Worm (Caenorhabditis elegans) whole organism, early embryonic: ENCODE measurements around the gene inx-1.

Experiments used
- B0310.2 ChIP-seq: sonication (generic microtip); optimal IDR thresholded peaks from 2 replicates; lab custom pipeline; 2016; ENCODE audit warnings: mild to moderate bottlenecking, missing genetic modification characterization, missing compliant biosample characterization
- F13C5.2 ChIP-seq: sonication (generic microtip); optimal IDR thresholded peaks from 2 replicates; lab custom pipeline; 2017; ENCODE audit warnings: mild to moderate bottlenecking, missing genetic modification characterization, inconsistent platforms, missing compliant biosample characterization
- aly-1 ChIP-seq: sonication (generic microtip); optimal IDR thresholded peaks from 2 replicates; lab custom pipeline; 2016; ENCODE audit warnings: missing genetic modification characterization, missing compliant biosample characterization
- ama-1 ChIP-seq: fragments of 150-350 bp; optimal IDR thresholded peaks from 2 replicates; lab custom pipeline; 2014
- ceh-13 ChIP-seq: fragments of 200-800 bp; sonication (Bioruptor generic); optimal IDR thresholded peaks from 2 replicates; lab custom pipeline; 2018; ENCODE audit warnings: mild to moderate bottlenecking, missing genetic modification characterization, missing compliant biosample characterization
- ceh-36 ChIP-seq: sonication (generic microtip); optimal IDR thresholded peaks from 2 replicates; lab custom pipeline; 2016; ENCODE audit warnings: missing genetic modification characterization, inconsistent platforms, missing compliant biosample characterization
- ets-7 ChIP-seq: sonication (generic microtip); optimal IDR thresholded peaks from 2 replicates; lab custom pipeline; 2016; ENCODE audit warnings: missing genotype, missing genetic modification characterization, missing compliant biosample characterization
- flt-1 ChIP-seq: fragments of 200-800 bp; sonication (Bioruptor generic); IDR thresholded peaks from 2 replicates; pipeline ENCODE4 v1.3.6; 2022; ENCODE audit warnings: missing genetic modification characterization, missing compliant biosample characterization
- hmbx-1 ChIP-seq: sonication (generic microtip); optimal IDR thresholded peaks from 2 replicates; lab custom pipeline; 2016; ENCODE audit warnings: mild to moderate bottlenecking, missing genetic modification characterization, missing compliant biosample characterization
- hmg-4 ChIP-seq: fragments of 200-800 bp; sonication (Bioruptor generic); optimal IDR thresholded peaks from 2 replicates; lab custom pipeline; 2018; ENCODE audit warnings: mild to moderate bottlenecking, missing genetic modification characterization, missing compliant biosample characterization
- hnd-1 ChIP-seq: sonication (generic microtip); optimal IDR thresholded peaks from 2 replicates; lab custom pipeline; 2016; ENCODE audit warnings: missing genetic modification characterization, missing compliant biosample characterization
- pes-1 ChIP-seq: fragments of 200-800 bp; sonication (Bioruptor generic); IDR thresholded peaks from 2 replicates; pipeline ENCODE4 v1.3.6; 2022; ENCODE audit warnings: missing genetic modification reagents, missing genetic modification characterization, missing compliant biosample characterization
- scrt-1 ChIP-seq: fragments of 200-800 bp; sonication (Bioruptor generic); IDR thresholded peaks from 2 replicates; pipeline ENCODE4 v1.3.6; 2022; ENCODE audit warnings: missing genetic modification characterization, missing compliant biosample characterization
- sea-1 ChIP-seq: fragments of 200-800 bp; sonication (Bioruptor generic); conservative IDR thresholded peaks from 2 replicates; pipeline ENCODE4 v1.3.6; 2022; ENCODE audit warnings: missing genetic modification characterization, missing compliant biosample characterization
- tbx-11 ChIP-seq: fragments of 200-800 bp; sonication (Bioruptor generic); IDR thresholded peaks from 2 replicates; pipeline ENCODE4 v1.3.6; 2022; ENCODE audit warnings: missing genetic modification characterization, missing compliant biosample characterization
- tbx-37 ChIP-seq: fragments of 200-800 bp; sonication (Bioruptor generic); conservative IDR thresholded peaks from 2 replicates; pipeline ENCODE4 v1.3.6; 2022; ENCODE audit warnings: missing genetic modification reagents, missing genetic modification characterization, missing compliant biosample characterization
- tra-4 ChIP-seq: sonication (generic microtip); optimal IDR thresholded peaks from 2 replicates; lab custom pipeline; 2017; ENCODE audit warnings: missing genetic modification characterization, missing compliant biosample characterization

The inx-1 gene

ce11 chrX:6905581-6905980, 50.6 kb downstream of the inx-1 start:
- TF ChIP-seq ama-1: no peak
- TF ChIP-seq tbx-11 (GFP tag; lab: Robert Waterston, UW): no peak
- TF ChIP-seq aly-1 (tag; lab: Kevin White, UChicago): no peak
- no peak for TF ChIP-seq B0310.2
- no peak for TF ChIP-seq ets-7 (tag; lab: Kevin White, UChicago)
- no peak for TF ChIP-seq tra-4
- no peak for TF ChIP-seq scrt-1
- TF ChIP-seq sea-1: no peak

DNA sequence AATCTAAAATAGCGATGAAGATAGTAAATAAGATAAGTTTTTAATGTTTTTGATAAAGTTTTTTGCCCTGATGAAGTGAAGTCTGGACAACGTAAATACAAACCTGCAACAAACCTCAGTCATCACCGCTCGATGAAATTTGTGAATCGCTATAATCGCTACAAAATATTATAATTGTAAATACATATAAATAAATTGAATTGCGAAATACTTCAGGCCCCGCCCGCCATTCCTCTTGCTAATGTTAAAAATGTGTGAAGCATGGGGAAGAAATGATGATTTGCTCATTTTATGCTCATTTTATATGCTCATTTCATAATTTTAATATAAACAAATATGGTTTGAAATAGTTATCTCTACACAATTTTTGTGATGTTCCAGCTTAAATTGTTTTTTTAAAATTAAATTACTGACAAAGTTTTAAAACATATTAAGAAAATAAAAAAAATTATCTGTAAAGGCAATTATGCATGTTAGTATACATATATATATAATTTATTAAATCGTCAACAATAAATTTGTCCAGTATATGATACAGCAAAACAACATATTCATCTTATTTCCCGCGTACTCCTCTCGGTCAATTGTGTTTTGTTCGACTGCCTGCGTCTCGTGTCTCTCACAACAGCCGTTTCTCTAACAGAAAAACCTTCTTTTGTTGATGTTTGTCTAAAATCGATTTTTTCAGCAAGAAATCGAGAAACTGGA, 52.0 kb downstream of the inx-1 start, which contains the start of gene sid-5:
TSS of gene sid-5 (plus strand) at position 658 of the 708 bp plus-strand sequence.
- TF ChIP-seq tbx-37 (GFP tag; lab: Robert Waterston, UW) (no peak), sea-1 (no peak), ets-7 (tag; lab: Kevin White, UChicago) (no peak)

DNA sequence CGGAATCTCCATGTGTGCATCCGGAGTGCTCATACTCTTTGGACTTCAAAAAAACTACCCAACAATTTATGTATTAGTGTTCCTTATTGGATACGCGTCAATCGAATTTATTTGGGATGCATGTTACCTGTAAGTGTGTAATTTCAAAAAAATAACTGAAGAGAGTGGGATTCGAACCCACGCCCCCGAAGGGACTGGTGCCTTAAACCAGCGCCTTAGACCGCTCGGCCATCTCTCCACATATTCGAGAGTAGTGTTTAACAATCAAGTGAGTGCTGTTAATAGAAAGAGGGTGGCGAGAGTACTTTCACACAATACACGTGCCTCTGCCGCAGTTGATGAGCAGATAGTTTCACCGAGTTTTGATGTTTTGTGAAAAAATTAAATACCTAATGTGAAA, 53.2 kb downstream of the inx-1 start:
- TF ChIP-seq hmg-4 (GFP tag; lab: Kevin White, UChicago): peak; percentile 76
- TF ChIP-seq ama-1: no peak
- peak; percentile 83 for TF ChIP-seq tbx-11 (GFP tag; lab: Robert Waterston, UW)
- TF ChIP-seq aly-1 (tag; lab: Kevin White, UChicago): peak; percentile 76
- peak; percentile 54 for TF ChIP-seq ceh-13 (GFP tag; lab: Kevin White, UChicago)
- TF ChIP-seq B0310.2: no peak
- peak; percentile 61 for TF ChIP-seq F13C5.2 (tag; lab: Kevin White, UChicago)
- peak; percentile 71 for TF ChIP-seq flt-1
- TF ChIP-seq hmbx-1: no peak
- peak; percentile 5 for TF ChIP-seq ets-7 (tag; lab: Kevin White, UChicago)
- peak; percentile 76; the same call in 1 of the 2 replicates for TF ChIP-seq sea-1
- TF ChIP-seq ceh-36: peak; percentile 49
- no peak for TF ChIP-seq tra-4
- peak; percentile 67 for TF ChIP-seq hnd-1 (tag; lab: Kevin White, UChicago)
- peak; percentile 84; the same call in 1 of the 2 replicates for TF ChIP-seq scrt-1
- peak; percentile 80 for TF ChIP-seq tbx-37 (GFP tag; lab: Robert Waterston, UW)
- peak; percentile 86 for TF ChIP-seq pes-1 (GFP tag; lab: Robert Waterston, UW)

DNA sequence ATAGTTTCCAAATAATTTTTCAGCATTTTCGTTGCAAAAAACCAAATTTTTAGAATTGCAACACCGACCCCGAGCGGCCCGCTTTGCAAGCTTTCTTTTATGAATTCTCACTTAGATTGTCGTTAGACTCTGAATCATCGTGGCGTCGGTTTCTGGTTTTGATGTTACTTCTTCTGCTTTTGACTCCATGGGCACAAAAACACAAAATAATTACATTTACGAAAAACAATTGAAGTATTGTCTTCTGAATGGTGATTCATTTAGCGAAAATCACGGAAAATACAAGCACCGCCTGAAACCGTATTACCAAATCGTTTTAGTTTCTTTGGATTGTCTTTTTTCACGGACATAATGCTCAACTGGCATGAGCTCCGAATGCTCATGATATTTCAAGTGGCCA, 55.1 kb downstream of the inx-1 start, which contains the start of gene pes-23:
TSS of gene pes-23 (plus strand) at position 301 of the 400 bp plus-strand sequence.
- TF ChIP-seq F13C5.2 (tag; lab: Kevin White, UChicago) (no peak), ceh-13 (GFP tag; lab: Kevin White, UChicago) (no peak), B0310.2 (no peak)

DNA sequence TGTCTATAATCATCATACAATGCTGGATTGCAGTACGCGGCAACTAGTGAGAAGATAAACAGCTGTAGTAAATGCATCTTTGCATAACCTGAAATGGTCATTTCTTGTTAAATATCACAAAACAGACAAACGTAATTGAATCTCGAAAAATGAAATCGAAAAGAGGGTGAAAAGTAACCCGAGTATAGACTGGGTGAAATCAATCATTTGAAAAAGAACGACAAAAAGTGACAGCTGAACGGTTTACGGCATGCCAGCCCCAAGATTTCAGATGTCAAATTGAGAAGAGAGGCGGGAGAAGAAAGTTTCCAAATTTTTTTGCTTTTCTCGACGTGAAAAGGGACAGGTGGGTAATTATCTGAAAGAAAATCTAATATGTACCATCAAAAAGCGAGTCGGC, 56.4 kb downstream of the inx-1 start, which contains the start of gene F14B8.4:
TSS of gene F14B8.4 (minus strand) at position 101 of the 400 bp plus-strand sequence.
- no peak for TF ChIP-seq ama-1

DNA sequence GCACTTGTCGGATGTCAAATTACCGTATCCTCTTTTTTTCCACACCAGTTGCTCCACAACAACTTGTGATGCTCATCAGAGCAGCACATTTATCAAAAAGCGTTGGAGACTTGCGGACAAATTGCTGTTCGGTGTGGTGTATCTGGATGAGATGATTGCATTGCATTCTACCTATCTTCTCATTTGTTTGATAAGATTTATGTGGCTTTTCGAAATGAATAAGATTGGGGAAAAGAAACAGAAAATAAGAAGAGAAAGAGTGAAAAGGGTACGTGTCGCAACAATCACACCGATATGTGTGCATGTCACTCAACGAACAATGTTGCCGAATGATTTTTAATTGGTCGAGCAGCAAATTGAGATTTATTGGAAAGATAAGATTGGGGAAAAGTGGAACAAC, 62.1 kb downstream of the inx-1 start:
- TF ChIP-seq tbx-11 (GFP tag; lab: Robert Waterston, UW) (no peak), sea-1 (no peak), pes-1 (GFP tag; lab: Robert Waterston, UW) (no peak), hmg-4 (GFP tag; lab: Kevin White, UChicago) (no peak), ets-7 (tag; lab: Kevin White, UChicago) (no peak), ama-1 (no peak), hnd-1 (tag; lab: Kevin White, UChicago) (no peak), B0310.2 (no peak), hmbx-1 (no peak), tra-4 (no peak)
